Fruit fly (Drosophila melanogaster): ENCODE data around the gene ND-51.

Gene ND-51

DNA sequence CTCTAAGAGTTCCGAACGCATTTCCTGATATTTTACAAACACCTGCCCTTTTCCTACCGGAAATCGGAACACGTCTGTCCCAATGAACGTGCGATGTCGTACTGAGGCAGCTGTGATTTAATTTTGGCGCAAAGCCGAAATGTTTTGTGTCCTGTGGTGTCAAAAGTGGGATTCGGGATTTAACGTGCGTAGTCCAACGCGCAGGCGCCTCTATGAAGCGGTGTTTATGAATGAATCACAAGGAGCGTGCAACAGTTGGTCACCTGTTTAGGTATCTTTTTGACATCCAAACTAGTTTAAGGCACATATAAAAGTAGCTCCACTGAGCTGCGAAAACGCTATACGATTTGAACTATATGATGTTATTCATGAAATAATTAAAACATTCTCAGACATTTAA is 28.2 kb downstream of the ND-51 start, which contains the start of gene CG9109:
Gene CG9109, minus strand, starts transcription at position 80 of the 400 bp plus-strand sequence.
- TF ChIP-seq ewg (GFP tag; optimal IDR thresholded peaks at IDR 0.05) (peak; percentile 55), Eip74EF (GFP tag; optimal IDR thresholded peaks at IDR 0.05) (no peak), scrt (GFP tag; optimal IDR thresholded peaks at IDR 0.05) (peak; percentile 77)

DNA sequence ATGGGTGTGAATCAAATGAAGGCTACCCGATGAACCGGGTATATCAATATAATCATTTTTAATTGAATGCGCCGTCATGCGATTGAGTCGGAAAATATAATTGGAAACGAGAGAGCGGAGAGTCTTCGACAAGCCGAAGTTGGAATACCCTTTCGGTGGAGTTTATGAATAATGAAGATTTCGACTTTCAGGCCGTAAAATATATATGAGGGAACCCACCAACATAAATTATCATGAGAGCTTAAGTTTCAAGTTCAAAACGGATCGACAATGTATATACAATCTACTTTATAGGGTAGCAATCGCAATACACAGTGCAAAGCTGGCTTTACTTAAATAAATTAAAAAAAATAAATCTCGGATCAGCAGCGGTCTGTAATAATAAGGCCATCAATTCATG is 30.7 kb downstream of the ND-51 start:
- no peak for TF ChIP-seq YL-1 (GFP tag; optimal IDR thresholded peaks at IDR 0.05)
- no peak for TF ChIP-seq CG9437 (GFP tag; optimal IDR thresholded peaks at IDR 0.05)
- TF ChIP-seq Atf3 (GFP tag; optimal IDR thresholded peaks at IDR 0.05): no peak
- TF ChIP-seq grau (tag; optimal IDR thresholded peaks at IDR 0.05): no peak
- no peak for TF ChIP-seq emc (GFP tag; optimal IDR thresholded peaks at IDR 0.05)
- no peak for TF ChIP-seq crp (GFP tag; optimal IDR thresholded peaks at IDR 0.05)
- TF ChIP-seq Mes4 (GFP tag; optimal IDR thresholded peaks at IDR 0.05): no peak
- no peak for TF ChIP-seq Doc2 (GFP tag; IDR thresholded peaks at IDR 0.05)
- TF ChIP-seq Drgx (GFP tag; IDR thresholded peaks at IDR 0.05): peak; percentile 45; the same call in 1 of the 2 replicates
- no peak for TF ChIP-seq Fer1 (GFP tag; optimal IDR thresholded peaks at IDR 0.05)
- no peak for TF ChIP-seq GATAe (GFP tag; conservative IDR thresholded peaks at IDR 0.05)
- TF ChIP-seq CG1233 (GFP tag; optimal IDR thresholded peaks at IDR 0.05): no peak
- peak; percentile 34; the same call in 2 of the 3 replicates for TF ChIP-seq row (GFP tag; IDR thresholded peaks at IDR 0.05)
- no peak for TF ChIP-seq lola (GFP tag; optimal IDR thresholded peaks at IDR 0.05)
- TF ChIP-seq pros (GFP tag; optimal IDR thresholded peaks at IDR 0.05): no peak
- no peak for TF ChIP-seq nmo (GFP tag; optimal IDR thresholded peaks at IDR 0.05)
- no peak for TF ChIP-seq croc (GFP tag; conservative IDR thresholded peaks at IDR 0.05)
- TF ChIP-seq HLHmδ (GFP tag; optimal IDR thresholded peaks at IDR 0.05): no peak
- TF ChIP-seq en (GFP tag; optimal IDR thresholded peaks at IDR 0.05): no peak
- TF ChIP-seq Sin3A (optimal IDR thresholded peaks at IDR 0.05): no peak
- TF ChIP-seq D19A (tag; optimal IDR thresholded peaks at IDR 0.05): peak; percentile 67
- TF ChIP-seq sens (GFP tag): peak; percentile 42
- TF ChIP-seq zen2 (GFP tag; IDR thresholded peaks at IDR 0.05; ENCODE audit: partially characterized antibody): no peak
- no peak for TF ChIP-seq prd (optimal IDR thresholded peaks at IDR 0.05)
- 0 out of 3 replicates have a peak, but pooled peaks have one; percentile 15 for TF ChIP-seq prd (GFP tag; IDR thresholded peaks at IDR 0.05)
- TF ChIP-seq Med (GFP tag): peak; percentile 3
- no peak for TF ChIP-seq CG10543 (GFP tag; optimal IDR thresholded peaks at IDR 0.05)

DNA sequence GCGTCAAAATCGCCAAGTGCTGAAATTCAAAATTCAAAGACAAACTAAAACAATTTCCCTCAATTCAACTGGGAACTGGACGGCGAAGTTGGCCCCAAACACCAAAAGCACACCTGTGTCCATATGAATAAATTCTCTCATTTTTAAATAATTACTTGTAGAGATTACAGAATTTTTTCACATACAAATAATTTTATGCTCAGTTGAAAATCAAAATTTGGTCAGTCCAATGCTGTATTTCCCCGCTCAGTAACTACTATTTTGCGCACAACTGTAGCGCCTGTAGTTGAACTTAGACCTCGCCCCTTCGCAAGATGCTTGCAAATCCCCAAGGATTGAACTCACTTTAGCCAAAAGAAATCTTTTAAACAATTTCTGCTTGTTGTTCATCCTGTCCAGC is 33.8 kb downstream of the ND-51 start:
- TF ChIP-seq D19B (GFP tag; optimal IDR thresholded peaks at IDR 0.05) (no peak), nau (GFP tag; optimal IDR thresholded peaks at IDR 0.05) (no peak), chn (GFP tag; optimal IDR thresholded peaks at IDR 0.05) (no peak), en (GFP tag; optimal IDR thresholded peaks at IDR 0.05) (no peak), fu2 (GFP tag; optimal IDR thresholded peaks at IDR 0.05) (no peak), aop (GFP tag; IDR thresholded peaks at IDR 0.05) (no peak), kah (GFP tag; optimal IDR thresholded peaks at IDR 0.05) (no peak), Adf1 (GFP tag; IDR thresholded peaks at IDR 0.05) (no peak), Poxn (GFP tag; IDR thresholded peaks at IDR 0.05) (no peak), emc (GFP tag; optimal IDR thresholded peaks at IDR 0.05) (no peak), CG9876 (GFP tag; optimal IDR thresholded peaks at IDR 0.05) (no peak), CG17829 (tag; optimal IDR thresholded peaks at IDR 0.05) (no peak), CG8924 (tag; optimal IDR thresholded peaks at IDR 0.05) (no peak), Rx (GFP tag; IDR thresholded peaks at IDR 0.05) (no peak), Hr51 (GFP tag; optimal IDR thresholded peaks at IDR 0.05) (peak in 1 of 2 experiments; percentile 7), sna (GFP tag; IDR thresholded peaks at IDR 0.05; ENCODE audit: partially characterized antibody) (no peak), lbe (GFP tag; optimal IDR thresholded peaks at IDR 0.05) (no peak), Vsx1 (GFP tag; optimal IDR thresholded peaks at IDR 0.05) (no peak), ftz-f1 (GFP tag; optimal IDR thresholded peaks at IDR 0.05) (no peak), Pdp1 (GFP tag; optimal IDR thresholded peaks at IDR 0.05) (no peak), MTF-1 (GFP tag; optimal IDR thresholded peaks at IDR 0.05; ENCODE audit: borderline replicate concordance) (no peak), pita (GFP tag; optimal IDR thresholded peaks at IDR 0.05) (no peak)
